Worm (Caenorhabditis elegans) whole organism, late embryonic: ENCODE results near the gene R07B7.10.

Experiments used
- ama-1 ChIP-seq: fragments of 150-350 bp; optimal IDR thresholded peaks from 2 replicates; lab custom pipeline; 2014
- ceh-30 ChIP-seq: fragments of 150-350 bp; optimal IDR thresholded peaks from 2 replicates; lab custom pipeline; 2014; ENCODE audit warnings: missing biosample characterization, missing genetic modification characterization
- nhr-11 ChIP-seq: fragments of 150-350 bp; optimal IDR thresholded peaks from 2 replicates; lab custom pipeline; 2014; ENCODE audit warnings: missing biosample characterization, missing genetic modification characterization
- pha-2 ChIP-seq: sonication (generic microtip); optimal IDR thresholded peaks from 2 replicates; lab custom pipeline; 2017; ENCODE audit warnings: mild to moderate bottlenecking, missing genetic modification characterization, missing compliant biosample characterization

DNA sequence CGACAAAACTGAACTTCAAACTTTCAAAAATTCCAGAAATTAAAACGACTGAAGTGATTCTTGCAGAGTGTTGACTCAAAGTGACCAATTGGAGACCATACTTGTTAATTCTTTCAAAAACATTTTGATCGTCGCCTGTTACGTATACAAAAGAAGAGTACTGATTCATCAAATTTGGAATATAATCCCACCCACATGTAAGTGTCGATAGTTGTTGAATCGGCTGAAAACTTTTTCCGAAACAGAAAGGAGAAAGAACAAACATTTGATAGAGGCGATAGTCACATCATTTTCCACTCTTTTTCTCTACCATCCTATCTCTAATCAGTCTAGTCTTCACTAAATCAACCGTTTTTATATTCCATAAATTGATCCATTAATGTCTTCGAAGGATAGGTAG, 20.9 kb downstream of the R07B7.10 start, which contains the start of gene nhr-153:
- TF ChIP-seq pha-2 (tag; lab: Kevin White, UChicago): no peak
- no peak for TF ChIP-seq ama-1 (lab: Kevin White, UChicago)
- no peak for TF ChIP-seq ceh-30 (tag; lab: Kevin White, UChicago)
- TF ChIP-seq nhr-11 (tag; lab: Kevin White, UChicago): no peak
